Worm (Caenorhabditis elegans) whole organism, L4 larva: ENCODE results near the gene srx-137.

Source experiments
- R02D3.7 ChIP-seq: fragments of 150-350 bp; sonication (generic microtip); optimal IDR thresholded peaks from 3 replicates; lab custom pipeline; 2014; ENCODE audit warnings: missing biosample characterization, missing genetic modification characterization
- Y105C5A.15 ChIP-seq: fragments of 200-800 bp; sonication (Bioruptor generic); IDR thresholded peaks from 2 replicates; pipeline ENCODE4 v1.3.6; 2022; ENCODE audit warnings: missing genetic modification characterization, missing compliant biosample characterization
- Y75B8A.6 ChIP-seq: fragments of 200-800 bp; sonication (Bioruptor generic); IDR thresholded peaks from 2 replicates; pipeline ENCODE4 v1.3.6; 2022; ENCODE audit warnings: missing genetic modification reagents, missing genetic modification characterization, missing compliant biosample characterization
- ZK337.2 ChIP-seq: fragments of 200-800 bp; sonication (Bioruptor generic); IDR thresholded peaks from 2 replicates; pipeline ENCODE4 v1.3.6; 2022; ENCODE audit warnings: missing genetic modification reagents, missing genetic modification characterization, missing compliant biosample characterization
- attf-4 ChIP-seq: sonication (generic microtip); optimal IDR thresholded peaks from 3 replicates; lab custom pipeline; 2017; ENCODE audit warnings: missing biosample characterization, missing genetic modification characterization
- ceh-20 ChIP-seq: fragments of 200-800 bp; sonication (Bioruptor generic); IDR thresholded peaks from 2 replicates; pipeline ENCODE4 v1.3.6; 2022; ENCODE audit warnings: missing genetic modification reagents, missing genetic modification characterization, missing compliant biosample characterization
- ceh-62 ChIP-seq: sonication (generic microtip); optimal IDR thresholded peaks from 2 replicates; lab custom pipeline; 2017; ENCODE audit warnings: missing biosample characterization, missing genetic modification characterization
- cey-2 ChIP-seq: sonication (generic microtip); optimal IDR thresholded peaks from 3 replicates; lab custom pipeline; 2017; ENCODE audit warnings: missing genetic modification characterization, mild to moderate bottlenecking, missing compliant biosample characterization, antibody characterized with exemption, borderline replicate concordance; ENCODE audit not compliant: insufficient read depth
- daf-12 ChIP-seq: fragments of 150-350 bp; optimal IDR thresholded peaks from 2 replicates; lab custom pipeline; 2014; ENCODE audit warnings: missing biosample characterization, missing genetic modification reagents, missing genetic modification characterization
- daf-19 ChIP-seq: fragments of 200-800 bp; sonication (Bioruptor generic); conservative IDR thresholded peaks from 2 replicates; pipeline ENCODE4 v1.3.6; 2022; ENCODE audit warnings: missing genetic modification characterization, missing compliant biosample characterization
- egl-43 ChIP-seq: fragments of 200-800 bp; sonication (Bioruptor generic); IDR thresholded peaks from 2 replicates; pipeline ENCODE4 v1.3.6; 2022; ENCODE audit warnings: missing genetic modification reagents, missing genetic modification characterization, missing compliant biosample characterization
- fos-1 ChIP-seq: fragments of 150-350 bp; optimal IDR thresholded peaks from 2 replicates; lab custom pipeline; 2014; ENCODE audit warnings: missing biosample characterization, missing genetic modification characterization
- hif-1 ChIP-seq, 2 experiments: sonication (generic microtip); optimal IDR thresholded peaks; 2 replicates each; lab custom pipeline; 2016 to 2017; ENCODE audit warnings: missing compliant biosample characterization in 2 of 2, missing genetic modification characterization in 2 of 2, missing genetic modification reagents in 2 of 2, missing genotype in 2 of 2, mild to moderate bottlenecking in 1 of 2
- hlh-11 ChIP-seq: fragments of 200-800 bp; sonication (Bioruptor generic); optimal IDR thresholded peaks from 2 replicates; lab custom pipeline; 2018; ENCODE audit warnings: mild to moderate bottlenecking, missing genetic modification characterization, missing compliant biosample characterization
- hlh-30 ChIP-seq: sonication (generic microtip); optimal IDR thresholded peaks from 2 replicates; lab custom pipeline; 2017; ENCODE audit warnings: antibody characterized with exemption, mild to moderate bottlenecking, missing genetic modification characterization, missing compliant biosample characterization; ENCODE audit not compliant: insufficient read depth
- jun-1 ChIP-seq: fragments of 150-350 bp; optimal IDR thresholded peaks from 2 replicates; lab custom pipeline; 2014; ENCODE audit warnings: missing biosample characterization, missing genetic modification reagents, missing genetic modification characterization
- lin-1 ChIP-seq: fragments of 200-800 bp; sonication (Bioruptor generic); IDR thresholded peaks from 2 replicates; pipeline ENCODE4 v1.3.6; 2022; ENCODE audit warnings: missing genetic modification reagents, missing genetic modification characterization, missing compliant biosample characterization
- lin-15B ChIP-seq: fragments of 150-350 bp; sonication (generic microtip); optimal IDR thresholded peaks from 3 replicates; lab custom pipeline; 2014; ENCODE audit warnings: missing biosample characterization, missing genetic modification characterization
- madf-5 ChIP-seq, 2 experiments: fragments of 200-800 bp; sonication (Bioruptor generic); IDR thresholded peaks; 2 replicates each; pipeline ENCODE4 v1.3.6; 2022; ENCODE audit warnings: missing compliant biosample characterization in 2 of 2, missing genetic modification characterization in 2 of 2
- madf-9 ChIP-seq: fragments of 200-800 bp; sonication (Bioruptor generic); conservative IDR thresholded peaks from 2 replicates; pipeline ENCODE4 v1.3.6; 2022; ENCODE audit warnings: missing genetic modification reagents, missing genetic modification characterization, missing compliant biosample characterization
- mdl-1 ChIP-seq, 2 experiments: fragments of 150-350 bp in 1 of 2; sonication (generic microtip) in 1 of 2; optimal IDR thresholded peaks; 2 replicates each; lab custom pipeline; 2014 to 2017; ENCODE audit warnings: missing biosample characterization in 2 of 2, missing genetic modification characterization in 2 of 2
- mdt-29 ChIP-seq: fragments of 200-800 bp; sonication (Bioruptor generic); IDR thresholded peaks from 2 replicates; pipeline ENCODE4 v1.3.6; 2022; ENCODE audit warnings: missing genetic modification reagents, missing genetic modification characterization, missing compliant biosample characterization
- mes-2 ChIP-seq: sonication (generic microtip); optimal IDR thresholded peaks from 2 replicates; lab custom pipeline; 2016; ENCODE audit warnings: missing genotype, mild to moderate bottlenecking, missing genetic modification characterization, missing compliant biosample characterization; ENCODE audit not compliant: poor library complexity, severe bottlenecking
- mxl-3 ChIP-seq: fragments of 200-800 bp; sonication (Bioruptor generic); optimal IDR thresholded peaks from 2 replicates; lab custom pipeline; 2018; ENCODE audit warnings: mild to moderate bottlenecking, missing genetic modification characterization, missing compliant biosample characterization
- nhr-10 ChIP-seq: fragments of 150-350 bp; optimal IDR thresholded peaks from 2 replicates; lab custom pipeline; 2014; ENCODE audit warnings: missing biosample characterization, missing genetic modification characterization
- nhr-102 ChIP-seq: sonication (generic microtip); optimal IDR thresholded peaks from 2 replicates; lab custom pipeline; 2016; ENCODE audit warnings: mild to moderate bottlenecking, missing genetic modification characterization, moderate library complexity, missing compliant biosample characterization
- nhr-11 ChIP-seq: fragments of 150-350 bp; optimal IDR thresholded peaks from 2 replicates; lab custom pipeline; 2014; ENCODE audit warnings: missing biosample characterization, missing genetic modification characterization
- nhr-237 ChIP-seq: sonication (generic microtip); optimal IDR thresholded peaks from 2 replicates; lab custom pipeline; 2017; ENCODE audit warnings: missing biosample characterization, missing genetic modification characterization
- nhr-28 ChIP-seq: fragments of 150-350 bp; optimal IDR thresholded peaks from 2 replicates; lab custom pipeline; 2014; ENCODE audit warnings: missing biosample characterization, missing genetic modification characterization
- pha-4 ChIP-seq, 2 experiments: fragments of 150-350 bp in 1 of 2; fragments of 200-800 bp in 1 of 2; sonication (Bioruptor generic) in 1 of 2; IDR thresholded peaks in 1 of 2; optimal IDR thresholded peaks in 1 of 2; 2 replicates each; pipeline versions ENCODE4 v1.3.6 to Lab custom; 2014 to 2022; ENCODE audit warnings: missing genetic modification characterization in 2 of 2, missing genetic modification reagents in 2 of 2, missing biosample characterization in 1 of 2, missing compliant biosample characterization in 1 of 2
- rbr-2 ChIP-seq: sonication (generic microtip); optimal IDR thresholded peaks from 2 replicates; lab custom pipeline; 2016; ENCODE audit warnings: missing genotype, missing genetic modification characterization, missing compliant biosample characterization
- sdz-12 ChIP-seq: fragments of 200-800 bp; sonication (Bioruptor generic); optimal IDR thresholded peaks from 2 replicates; lab custom pipeline; 2018; ENCODE audit warnings: mild to moderate bottlenecking, missing genetic modification characterization, missing compliant biosample characterization
- set-16 ChIP-seq: fragments of 200-800 bp; sonication (Bioruptor generic); IDR thresholded peaks from 2 replicates; pipeline ENCODE4 v1.3.6; 2022; ENCODE audit warnings: missing genetic modification reagents, missing genetic modification characterization, missing compliant biosample characterization
- unc-130 ChIP-seq: sonication (generic microtip); optimal IDR thresholded peaks from 2 replicates; lab custom pipeline; 2016; ENCODE audit warnings: missing genetic modification reagents, missing genetic modification characterization, missing compliant biosample characterization
- unc-62 ChIP-seq, 3 experiments: fragments of 150-350 bp in 1 of 3; sonication (generic microtip); optimal IDR thresholded peaks in 2 of 3; peaks in 1 of 3; 1 replicate in 1 of 3; 2 replicates in 2 of 3; lab custom pipeline; 2014 to 2017; ENCODE audit warnings: missing biosample characterization in 3 of 3, missing genetic modification characterization in 3 of 3, missing genetic modification reagents in 3 of 3, missing genotype in 1 of 3
- zag-1 ChIP-seq: fragments of 150-350 bp; optimal IDR thresholded peaks from 2 replicates; lab custom pipeline; 2014; ENCODE audit warnings: missing biosample characterization, missing genetic modification characterization

srx-137 gene

DNA sequence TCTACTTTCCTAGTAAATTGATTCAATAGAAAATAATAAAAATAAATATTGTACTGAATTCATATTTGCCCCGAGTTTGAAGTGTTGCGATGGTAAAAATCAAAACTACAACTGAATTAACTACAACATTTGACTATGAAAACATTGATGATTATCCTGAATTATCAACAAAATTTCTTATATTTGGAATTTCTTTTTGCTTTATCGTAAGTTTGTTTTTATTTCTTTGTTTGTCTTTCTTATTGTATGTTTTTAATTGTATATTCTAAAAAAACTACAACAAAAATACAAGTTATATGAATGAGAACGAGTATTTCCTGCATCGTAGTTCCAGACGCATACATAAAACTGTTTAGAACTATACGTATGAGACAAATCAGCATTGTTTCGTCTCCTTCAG lies 25.4 kb upstream of the srx-137 start, which contains the start of gene srx-128:
Gene srx-128, plus strand, starts transcription at position 301 of the 400 bp plus-strand sequence.
- TF ChIP-seq daf-12 (no peak), rbr-2 (tag; lab: Kevin White, UChicago) (no peak), R02D3.7 (tag; lab: Kevin White, UChicago) (no peak), sdz-12 (GFP tag; lab: Kevin White, UChicago) (no peak), jun-1 (tag; lab: Kevin White, UChicago) (no peak), attf-4 (tag; lab: Kevin White, UChicago) (no peak), hlh-11 (no peak), fos-1 (tag; lab: Kevin White, UChicago) (no peak), daf-19 (no peak), ceh-20 (GFP tag; lab: Robert Waterston, UW) (no peak), cey-2 (tag; lab: Kevin White, UChicago) (no peak), mxl-3 (GFP tag; lab: Kevin White, UChicago) (no peak), hif-1 (tag; optimal IDR thresholded peaks at IDR 0.05; lab: Kevin White, UChicago) (no peak), mdt-29 (GFP tag; lab: Robert Waterston, UW) (no peak), nhr-11 (tag; lab: Kevin White, UChicago) (no peak), egl-43 (GFP tag; lab: Robert Waterston, UW) (no peak), nhr-237 (tag; lab: Kevin White, UChicago) (no peak), set-16 (GFP tag; lab: Robert Waterston, UW) (no peak)

- no peak for TF ChIP-seq ceh-62
- peak in 1 of 2 experiments; percentile 35 for TF ChIP-seq unc-62 (GFP tag; optimal IDR thresholded peaks at IDR 0.05 in 1 of 2; lab: Kevin White, UChicago)
- no peak for TF ChIP-seq unc-62 (tag; optimal IDR thresholded peaks at IDR 0.05; lab: Kevin White, UChicago)
- no peak for TF ChIP-seq fos-1 (tag; lab: Kevin White, UChicago)
- TF ChIP-seq unc-130 (GFP tag; lab: Kevin White, UChicago): no peak
- TF ChIP-seq mdl-1 (tag; optimal IDR thresholded peaks at IDR 0.05; lab: Kevin White, UChicago): peak in 1 of 2 experiments; percentile 66
- TF ChIP-seq nhr-28 (tag; lab: Kevin White, UChicago): peak; percentile 10
Measured at ce11 chrV:13839433-13839832, 23.2 kb upstream of the srx-137 start, which contains the start of gene F55B12.10. Gene F55B12.10, plus strand, starts transcription at chrV:13839733.

DNA sequence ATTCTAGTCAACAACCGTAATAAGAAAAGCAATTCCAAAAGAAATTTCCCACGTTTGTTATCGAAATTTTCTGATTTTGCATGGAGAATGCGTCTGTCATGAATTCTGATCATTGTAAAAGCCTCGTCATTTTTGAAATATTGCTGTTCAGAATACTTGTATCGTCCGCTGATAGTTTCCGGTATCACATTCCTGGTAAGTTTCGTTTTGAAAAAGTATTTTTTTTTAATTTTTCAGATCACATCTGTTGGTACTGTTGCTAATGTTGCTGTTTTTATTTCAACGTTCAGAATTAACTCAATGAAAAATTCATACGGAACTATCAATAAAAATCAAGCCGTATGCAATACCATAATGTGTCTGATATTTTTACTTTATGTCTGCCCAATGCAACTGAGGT lies 21.7 kb upstream of the srx-137 start, which contains the start of gene srx-17:
Gene srx-17, plus strand, starts transcription at position 301 of the 400 bp plus-strand sequence.
- TF ChIP-seq zag-1 (tag; lab: Kevin White, UChicago): no peak
- TF ChIP-seq ceh-62: no peak
- TF ChIP-seq pha-4 (GFP tag; IDR thresholded peaks at IDR 0.05; lab: Robert Waterston, UW): no peak
- no peak for TF ChIP-seq pha-4 (tag; optimal IDR thresholded peaks at IDR 0.05; lab: Kevin White, UChicago)
- no peak for TF ChIP-seq cey-2 (tag; lab: Kevin White, UChicago)
- no peak for TF ChIP-seq ZK337.2
- no peak for TF ChIP-seq daf-12
- TF ChIP-seq nhr-10 (tag; lab: Kevin White, UChicago): no peak
- no peak for TF ChIP-seq lin-15B (tag; lab: Kevin White, UChicago)
- no peak for TF ChIP-seq madf-5 (GFP tag; IDR thresholded peaks at IDR 0.05; lab: Robert Waterston, UW)
- no peak for TF ChIP-seq Y105C5A.15 (GFP tag; lab: Robert Waterston, UW)
- TF ChIP-seq hlh-30: no peak
- no peak for TF ChIP-seq nhr-102 (tag; lab: Kevin White, UChicago)
- no peak for TF ChIP-seq lin-1
- TF ChIP-seq egl-43 (GFP tag; lab: Robert Waterston, UW): no peak
- no peak for TF ChIP-seq Y75B8A.6 (GFP tag; lab: Robert Waterston, UW)
- TF ChIP-seq madf-9 (GFP tag; lab: Robert Waterston, UW): no peak
- TF ChIP-seq mes-2: no peak
- TF ChIP-seq hlh-11: no peak
